Worm (Caenorhabditis elegans): Measurements from ENCODE around the gene sri-77.

DNA sequence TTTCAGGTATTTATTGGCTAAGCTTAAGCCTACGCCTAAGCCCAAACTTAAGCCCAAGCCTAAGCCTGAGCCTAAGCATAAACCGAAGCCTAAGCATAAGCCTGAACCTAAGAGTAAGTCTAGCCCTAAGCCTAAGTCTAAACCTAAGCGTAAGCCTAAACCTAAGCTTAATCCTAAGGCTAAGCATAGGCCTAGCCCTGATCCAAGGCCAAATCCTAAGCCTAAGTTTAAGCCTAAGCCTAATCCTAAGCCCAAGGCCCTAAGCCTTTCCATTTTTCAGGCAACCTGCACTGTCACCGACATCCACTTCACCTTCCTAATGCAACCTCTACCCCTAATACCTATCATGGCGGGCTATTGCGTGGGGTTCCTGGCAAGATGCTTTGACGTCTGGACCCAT lies 5.8 kb upstream of the sri-77 start:
- TF ChIP-seq blmp-1 (tag; optimal IDR thresholded peaks at IDR 0.05; ENCODE audit: insufficient read depth): no peak
- no peak for TF ChIP-seq zag-1 (tag; optimal IDR thresholded peaks at IDR 0.05)
